Worm (Caenorhabditis elegans) whole organism, midembryonic: ENCODE results near the gene T24E12.1.

Experiments
- T22C8.4 ChIP-seq: fragments of 200-800 bp; sonication (Bioruptor generic); IDR thresholded peaks from 2 replicates; pipeline ENCODE4 v1.3.6; 2022; ENCODE audit warnings: missing genetic modification characterization, missing compliant biosample characterization
- cog-1 ChIP-seq: sonication (generic microtip); optimal IDR thresholded peaks from 2 replicates; lab custom pipeline; 2016; ENCODE audit warnings: missing genetic modification characterization, missing compliant biosample characterization
- flt-1 ChIP-seq: fragments of 200-800 bp; sonication (Bioruptor generic); IDR thresholded peaks from 2 replicates; pipeline ENCODE4 v1.3.6; 2022; ENCODE audit warnings: missing genetic modification characterization, missing compliant biosample characterization
- klf-2 ChIP-seq: fragments of 200-800 bp; sonication (Bioruptor generic); conservative IDR thresholded peaks from 2 replicates; pipeline ENCODE4 v1.3.6; 2022; ENCODE audit warnings: missing genetic modification reagents, missing genetic modification characterization, missing compliant biosample characterization
- med-1 ChIP-seq: sonication (generic microtip); optimal IDR thresholded peaks from 2 replicates; lab custom pipeline; 2017; ENCODE audit warnings: missing genetic modification characterization, mild to moderate bottlenecking, missing compliant biosample characterization, antibody characterized with exemption, missing genetic modification reagents; ENCODE audit not compliant: insufficient read depth
- ref-1 ChIP-seq: fragments of 200-800 bp; sonication (Bioruptor generic); conservative IDR thresholded peaks from 2 replicates; pipeline ENCODE4 v1.3.6; 2022; ENCODE audit warnings: missing genetic modification reagents, missing genetic modification characterization, missing compliant biosample characterization
- tab-1 ChIP-seq: fragments of 200-800 bp; sonication (Bioruptor generic); IDR thresholded peaks from 2 replicates; pipeline ENCODE4 v1.3.6; 2022; ENCODE audit warnings: missing genetic modification characterization, missing compliant biosample characterization
- ztf-23 ChIP-seq: fragments of 200-800 bp; sonication (Bioruptor generic); IDR thresholded peaks from 2 replicates; pipeline ENCODE4 v1.3.6; 2022; ENCODE audit warnings: missing genetic modification reagents, missing genetic modification characterization, missing compliant biosample characterization
- ztf-29 ChIP-seq: fragments of 200-800 bp; sonication (Bioruptor generic); IDR thresholded peaks from 2 replicates; pipeline ENCODE4 v1.3.6; 2022; ENCODE audit warnings: missing genetic modification reagents, missing genetic modification characterization, missing compliant biosample characterization

Gene T24E12.1

ce11 chrII:3785257-3785656 is at the start of gene T24E12.1:
Gene T24E12.1, plus strand, starts transcription at chrII:3785557.
- TF ChIP-seq cog-1 (tag; lab: Kevin White, UChicago) (no peak), ztf-29 (GFP tag; lab: Robert Waterston, UW) (no peak), med-1 (GFP tag; lab: Kevin White, UChicago) (no peak), klf-2 (GFP tag; lab: Robert Waterston, UW) (no peak), T22C8.4 (GFP tag; lab: Robert Waterston, UW) (no peak), flt-1 (no peak)

- TF ChIP-seq ztf-29 (GFP tag; lab: Robert Waterston, UW): no peak
- no peak for TF ChIP-seq T22C8.4 (GFP tag; lab: Robert Waterston, UW)
- TF ChIP-seq ztf-23 (GFP tag; lab: Robert Waterston, UW): no peak
- TF ChIP-seq flt-1: no peak
- TF ChIP-seq med-1 (GFP tag; lab: Kevin White, UChicago): no peak
- TF ChIP-seq tab-1 (GFP tag; lab: Robert Waterston, UW): no peak
- TF ChIP-seq ref-1 (GFP tag; lab: Robert Waterston, UW): no peak
Measured at ce11 chrII:3736893-3737375, 48.4 kb upstream of the T24E12.1 start, which contains the start of gene F12E12.6. Gene F12E12.6, minus strand, starts transcription at chrII:3736943.

- TF ChIP-seq med-1 (GFP tag; lab: Kevin White, UChicago): no peak
Measured at ce11 chrII:3739647-3740046, 45.7 kb upstream of the T24E12.1 start, which contains the start of gene F12E12.2. Gene F12E12.2, plus strand, starts transcription at chrII:3739947.

- TF ChIP-seq ztf-29 (GFP tag; lab: Robert Waterston, UW) (no peak), klf-2 (GFP tag; lab: Robert Waterston, UW) (no peak), T22C8.4 (GFP tag; lab: Robert Waterston, UW) (no peak), flt-1 (no peak), cog-1 (tag; lab: Kevin White, UChicago) (no peak), ref-1 (GFP tag; lab: Robert Waterston, UW) (no peak), tab-1 (GFP tag; lab: Robert Waterston, UW) (no peak), med-1 (GFP tag; lab: Kevin White, UChicago) (no peak), ztf-23 (GFP tag; lab: Robert Waterston, UW) (no peak)
Measured at ce11 chrII:3741584-3741983, 43.8 kb upstream of the T24E12.1 start, which contains the start of gene F12E12.1. Gene F12E12.1, plus strand, starts transcription at chrII:3741884.

ce11 chrII:3743684-3744200 is 41.6 kb upstream of the T24E12.1 start, which contains the start of gene nta-1:
Gene nta-1, minus strand, starts transcription at chrII:3743814.
- TF ChIP-seq ztf-23 (GFP tag; lab: Robert Waterston, UW) (no peak), T22C8.4 (GFP tag; lab: Robert Waterston, UW) (no peak), klf-2 (GFP tag; lab: Robert Waterston, UW) (no peak), flt-1 (no peak), ztf-29 (GFP tag; lab: Robert Waterston, UW) (no peak), cog-1 (tag; lab: Kevin White, UChicago) (no peak), ref-1 (GFP tag; lab: Robert Waterston, UW) (no peak), tab-1 (GFP tag; lab: Robert Waterston, UW) (no peak), med-1 (GFP tag; lab: Kevin White, UChicago) (no peak)

- TF ChIP-seq cog-1 (tag; lab: Kevin White, UChicago) (no peak), med-1 (GFP tag; lab: Kevin White, UChicago) (no peak), flt-1 (no peak), T22C8.4 (GFP tag; lab: Robert Waterston, UW) (no peak), tab-1 (GFP tag; lab: Robert Waterston, UW) (no peak), ztf-29 (GFP tag; lab: Robert Waterston, UW) (no peak), klf-2 (GFP tag; lab: Robert Waterston, UW) (no peak), ref-1 (GFP tag; lab: Robert Waterston, UW) (no peak), ztf-23 (GFP tag; lab: Robert Waterston, UW) (no peak)
Measured at ce11 chrII:3747405-3747804, 38.0 kb upstream of the T24E12.1 start, which contains the start of gene fbxb-92. Gene fbxb-92, minus strand, starts transcription at chrII:3747505.

ce11 chrII:3748719-3749118 is 36.6 kb upstream of the T24E12.1 start, which contains the start of gene fbxb-90:
Gene fbxb-90, minus strand, starts transcription at chrII:3748819.
- no peak for TF ChIP-seq flt-1
- no peak for TF ChIP-seq ztf-29 (GFP tag; lab: Robert Waterston, UW)
- no peak for TF ChIP-seq ref-1 (GFP tag; lab: Robert Waterston, UW)
- TF ChIP-seq klf-2 (GFP tag; lab: Robert Waterston, UW): no peak

ce11 chrII:3750685-3751084 is 34.7 kb upstream of the T24E12.1 start, which contains the start of gene fbxb-91:
Gene fbxb-91, minus strand, starts transcription at chrII:3750785.
- TF ChIP-seq med-1 (GFP tag; lab: Kevin White, UChicago) (no peak), ztf-23 (GFP tag; lab: Robert Waterston, UW) (no peak), T22C8.4 (GFP tag; lab: Robert Waterston, UW) (no peak), ref-1 (GFP tag; lab: Robert Waterston, UW) (no peak), ztf-29 (GFP tag; lab: Robert Waterston, UW) (no peak), tab-1 (GFP tag; lab: Robert Waterston, UW) (no peak), cog-1 (tag; lab: Kevin White, UChicago) (no peak), klf-2 (GFP tag; lab: Robert Waterston, UW) (no peak), flt-1 (no peak)

ce11 chrII:3752184-3752583 is 33.2 kb upstream of the T24E12.1 start, which contains the start of gene sdz-11:
Gene sdz-11, minus strand, starts transcription at chrII:3752284.
- TF ChIP-seq ref-1 (GFP tag; lab: Robert Waterston, UW) (no peak), T22C8.4 (GFP tag; lab: Robert Waterston, UW) (no peak), flt-1 (no peak), cog-1 (tag; lab: Kevin White, UChicago) (no peak), klf-2 (GFP tag; lab: Robert Waterston, UW) (no peak), med-1 (GFP tag; lab: Kevin White, UChicago) (no peak), ztf-29 (GFP tag; lab: Robert Waterston, UW) (no peak), tab-1 (GFP tag; lab: Robert Waterston, UW) (no peak), ztf-23 (GFP tag; lab: Robert Waterston, UW) (no peak)
